Fruit fly (Drosophila melanogaster) whole organism, larva: ENCODE data around the gene Cpr67Fb.
A peak's percentile ranks its signal among the peaks of the same experiment; 100 is the strongest.

Source experiments
- noc ChIP-seq: fragments of 200-800 bp; sonication (Bioruptor generic); optimal IDR thresholded peaks from 3 replicates; lab custom pipeline; 2019; ENCODE audit warnings: missing biosample characterization, mild to moderate bottlenecking, missing genetic modification characterization, moderate library complexity

Cpr67Fb gene

dm6 chr3L:10876036-10876435 is 17.9 kb upstream of the Cpr67Fb start:
- no peak for TF ChIP-seq noc

- no peak for TF ChIP-seq noc
Observed at dm6 chr3L:10878842-10879241, 15.1 kb upstream of the Cpr67Fb start, which contains the start of the genes CG6418 and Blos4. Gene CG6418, minus strand, starts transcription at chr3L:10879037. Gene Blos4, plus strand, starts transcription at chr3L:10879085.

- no peak for TF ChIP-seq noc
Observed at dm6 chr3L:10882336-10883040, 11.5 kb upstream of the Cpr67Fb start, which contains the start of the genes CG6409 and galla-2. Gene CG6409, minus strand, starts transcription at chr3L:10882386. Gene galla-2, plus strand, starts transcription at chr3L:10882890.

- TF ChIP-seq noc, result no peak
Observed at dm6 chr3L:10885711-10886272, 8.2 kb upstream of the Cpr67Fb start.

- TF ChIP-seq noc, result no peak
Observed at dm6 chr3L:10886371-10886770, 7.6 kb upstream of the Cpr67Fb start, which contains the start of gene OXA1L. Gene OXA1L, minus strand, starts transcription at chr3L:10886471.

- no peak for TF ChIP-seq noc
Observed at dm6 chr3L:10889000-10889691, 4.8 kb upstream of the Cpr67Fb start.

dm6 chr3L:10889692-10890089 is 4.3 kb upstream of the Cpr67Fb start, which contains the start of gene Cpr67Fa1:
Gene Cpr67Fa1, plus strand, starts transcription at chr3L:10889990.
- TF ChIP-seq noc, result no peak

dm6 chr3L:10891414-10891813 is 2.6 kb upstream of the Cpr67Fb start, which contains the start of gene Cpr67Fa2:
Gene Cpr67Fa2, plus strand, starts transcription at chr3L:10891714.
- TF ChIP-seq noc, result no peak

- TF ChIP-seq noc, result peak; percentile 55
Observed at dm6 chr3L:10893156-10893784, 703 bp upstream of the Cpr67Fb start.

- peak; percentile 85 for TF ChIP-seq noc
Observed at dm6 chr3L:10896923-10897322, 3.0 kb downstream of the Cpr67Fb start.

- TF ChIP-seq noc, result no peak
Observed at dm6 chr3L:10897534-10898255, 3.7 kb downstream of the Cpr67Fb start.

dm6 chr3L:10898256-10898735 is 4.3 kb downstream of the Cpr67Fb start:
- peak; percentile 57 for TF ChIP-seq noc

dm6 chr3L:10899087-10899511 is 5.1 kb downstream of the Cpr67Fb start, which contains the start of gene Aps:
Gene Aps, minus strand, starts transcription at chr3L:10899123.
- no peak for TF ChIP-seq noc

- TF ChIP-seq noc, result no peak
Observed at dm6 chr3L:10903449-10903848, 9.5 kb downstream of the Cpr67Fb start.

dm6 chr3L:10904770-10905169 is 10.8 kb downstream of the Cpr67Fb start:
- TF ChIP-seq noc, result no peak

- no peak for TF ChIP-seq noc
Observed at dm6 chr3L:10909612-10910011, 15.6 kb downstream of the Cpr67Fb start.
